Fruit fly (Drosophila melanogaster): ENCODE measurements around the gene Slimp.
A peak's percentile ranks its signal among the peaks of the same experiment; 100 is the strongest.

DNA sequence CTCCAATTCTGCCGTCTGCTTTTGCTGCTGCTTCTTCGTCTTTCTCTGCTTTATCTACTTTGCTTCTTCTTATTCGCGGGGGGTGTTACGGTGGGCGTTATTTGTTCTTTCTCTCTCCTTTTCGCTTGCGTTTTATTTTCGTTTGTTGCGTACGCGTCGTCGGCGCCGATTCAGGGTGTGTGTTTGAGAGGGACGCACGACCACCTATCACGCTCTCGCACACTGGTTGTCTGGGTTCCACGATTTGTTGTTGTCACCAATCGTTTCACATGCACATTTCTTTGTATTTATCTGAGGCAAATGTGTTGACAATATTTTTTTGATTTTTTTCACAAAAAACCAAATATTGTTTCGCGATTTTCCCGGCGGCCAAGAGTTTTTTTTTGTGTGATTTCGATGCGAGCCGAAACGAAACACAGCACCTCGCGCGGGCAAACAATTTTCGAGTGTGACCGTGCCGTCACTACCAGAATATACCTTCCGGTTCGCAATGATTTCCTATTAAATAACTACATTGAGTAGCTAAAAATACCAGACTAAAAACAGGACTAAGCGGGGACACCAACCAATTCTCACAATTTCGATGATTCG is 43.4 kb downstream of the Slimp start, which contains the start of gene Syx1A:
- TF ChIP-seq Hr96 (GFP tag; optimal IDR thresholded peaks at IDR 0.05): peak; percentile 19
- no peak for TF ChIP-seq cnc (optimal IDR thresholded peaks at IDR 0.05)
- TF ChIP-seq kay (GFP tag; ENCODE audit: borderline replicate concordance): no peak
- peak; percentile 34 for TF ChIP-seq CG1620 (GFP tag; optimal IDR thresholded peaks at IDR 0.05)
- TF ChIP-seq CG12768 (GFP tag; optimal IDR thresholded peaks at IDR 0.05): no peak

All from whole organism, adult.